Fruit fly (Drosophila melanogaster) whole organism, pupa: ENCODE results near the gene Prosbeta2R1.

Source experiments
- CG10348 ChIP-seq: fragments of 200-800 bp; sonication (Bioruptor generic); IDR thresholded peaks from 2 replicates; pipeline ENCODE4 v1.3.6; 2022; ENCODE audit warnings: missing biosample characterization, missing genetic modification characterization
- CG12605 ChIP-seq: fragments of 200-800 bp; sonication (Bioruptor generic); IDR thresholded peaks from 2 replicates; pipeline ENCODE4 v1.3.6; 2022; ENCODE audit warnings: missing biosample characterization, missing genetic modification characterization
- CG13204 ChIP-seq: fragments of 200-800 bp; sonication (Bioruptor generic); optimal IDR thresholded peaks from 2 replicates; lab custom pipeline; 2018; ENCODE audit warnings: missing biosample characterization, mild to moderate bottlenecking, missing genetic modification characterization, moderate library complexity
- CG14655 ChIP-seq: fragments of 200-800 bp; sonication (Bioruptor generic); optimal IDR thresholded peaks from 3 replicates; lab custom pipeline; 2017; ENCODE audit warnings: mild to moderate bottlenecking, missing biosample characterization, missing genetic modification reagents, missing genetic modification characterization
- CG15710 ChIP-seq: fragments of 200-800 bp; sonication (Bioruptor generic); optimal IDR thresholded peaks from 2 replicates; lab custom pipeline; 2018; ENCODE audit warnings: missing biosample characterization, mild to moderate bottlenecking, missing genetic modification characterization, moderate library complexity
- CG17806 ChIP-seq: fragments of 200-800 bp; sonication (Bioruptor generic); optimal IDR thresholded peaks from 2 replicates; lab custom pipeline; 2018; ENCODE audit warnings: missing biosample characterization, mild to moderate bottlenecking, missing genetic modification characterization, moderate library complexity
- CG32121 ChIP-seq: fragments of 200-800 bp; sonication (Bioruptor generic); IDR thresholded peaks from 2 replicates; pipeline ENCODE4 v1.3.6; 2022; ENCODE audit warnings: missing biosample characterization, missing genetic modification characterization
- CG34367 ChIP-seq: fragments of 200-800 bp; sonication (Bioruptor generic); optimal IDR thresholded peaks from 2 replicates; lab custom pipeline; 2018; ENCODE audit warnings: missing biosample characterization, mild to moderate bottlenecking, missing genetic modification characterization
- CG4496 ChIP-seq: fragments of 200-800 bp; sonication (Bioruptor generic); IDR thresholded peaks from 3 replicates; pipeline ENCODE4 v1.3.6; 2022; ENCODE audit warnings: missing biosample characterization, missing genetic modification characterization
- CG8159 ChIP-seq: fragments of 200-800 bp; sonication (Bioruptor generic); optimal IDR thresholded peaks from 3 replicates; lab custom pipeline; 2018; ENCODE audit warnings: missing biosample characterization, mild to moderate bottlenecking, missing genetic modification characterization, moderate library complexity
- CG8301 ChIP-seq: fragments of 200-800 bp; sonication (Bioruptor generic); optimal IDR thresholded peaks from 2 replicates; lab custom pipeline; 2018; ENCODE audit warnings: missing biosample characterization, mild to moderate bottlenecking, missing genetic modification characterization
- CG9948 ChIP-seq: fragments of 200-800 bp; sonication (Bioruptor generic); optimal IDR thresholded peaks from 2 replicates; lab custom pipeline; 2018; ENCODE audit warnings: missing biosample characterization, mild to moderate bottlenecking, missing genetic modification characterization, moderate library complexity
- D1 ChIP-seq: fragments of 200-800 bp; sonication (Bioruptor generic); optimal IDR thresholded peaks from 2 replicates; lab custom pipeline; 2018; ENCODE audit warnings: missing biosample characterization, mild to moderate bottlenecking, missing genetic modification characterization, moderate library complexity
- EcR ChIP-seq: fragments of 200-800 bp; sonication (Bioruptor generic); optimal IDR thresholded peaks from 3 replicates; lab custom pipeline; 2019; ENCODE audit warnings: missing biosample characterization, missing genetic modification characterization, mild to moderate bottlenecking, moderate library complexity, missing genetic modification reagents
- Ets98B ChIP-seq: fragments of 200-800 bp; sonication (Bioruptor generic); IDR thresholded peaks from 2 replicates; pipeline ENCODE4 v1.3.6; 2022; ENCODE audit warnings: missing biosample characterization, missing genetic modification characterization
- Pif1A ChIP-seq: fragments of 200-800 bp; sonication (Bioruptor generic); optimal IDR thresholded peaks from 3 replicates; lab custom pipeline; 2016; ENCODE audit warnings: missing biosample characterization, missing genetic modification characterization
- Pif1B ChIP-seq: fragments of 200-800 bp; sonication (Bioruptor generic); optimal IDR thresholded peaks from 3 replicates; lab custom pipeline; 2016; ENCODE audit warnings: missing biosample characterization, missing genetic modification characterization
- Snoo ChIP-seq: fragments of 200-800 bp; sonication (Bioruptor generic); optimal IDR thresholded peaks from 3 replicates; lab custom pipeline; 2017; ENCODE audit warnings: missing biosample characterization, mild to moderate bottlenecking, missing genetic modification characterization, inconsistent platforms
- fd96Ca ChIP-seq: fragments of 200-800 bp; sonication (Bioruptor generic); IDR thresholded peaks from 3 replicates; pipeline ENCODE4 v1.3.6; 2022; ENCODE audit warnings: missing biosample characterization, missing genetic modification characterization
- gl ChIP-seq: fragments of 200-800 bp; sonication (Bioruptor generic); optimal IDR thresholded peaks from 2 replicates; lab custom pipeline; 2018; ENCODE audit warnings: missing biosample characterization, mild to moderate bottlenecking, missing genetic modification characterization
- rn ChIP-seq: fragments of 200-800 bp; sonication (Bioruptor generic); IDR thresholded peaks from 2 replicates; pipeline ENCODE4 v1.3.6; 2022; ENCODE audit warnings: missing biosample characterization, missing genetic modification characterization

Prosbeta2R1 gene

dm6 chrX:5815720-5816119 lies 7.0 kb downstream of the Prosbeta2R1 start, which contains the start of gene AgmNAT:
Gene AgmNAT, minus strand, starts transcription at chrX:5815820.
- TF ChIP-seq CG4496 (GFP tag; lab: Robert Waterston, UW) (no peak), gl (tag; lab: Kevin White, UChicago) (no peak)
- TF ChIP-seq, all 21 proteins: peak for 0

dm6 chrX:5817191-5817590 lies 8.4 kb downstream of the Prosbeta2R1 start:
- TF ChIP-seq CG9948 (tag; lab: Kevin White, UChicago) (no peak), Pif1B (GFP tag; lab: Kevin White, UChicago) (no peak), CG10348 (GFP tag; lab: Robert Waterston, UW) (no peak), EcR (GFP tag; lab: Kevin White, UChicago) (no peak), CG17806 (tag; lab: Kevin White, UChicago) (no peak), CG13204 (GFP tag; lab: Kevin White, UChicago) (no peak), CG8301 (tag; lab: Kevin White, UChicago) (no peak)

- TF ChIP-seq CG12605 (no peak), Ets98B (GFP tag; lab: Robert Waterston, UW) (no peak)
These were observed 9.7 kb downstream of the Prosbeta2R1 start, which contains the start of gene CG15765 for dm6 chrX:5818428-5818827. Gene CG15765, plus strand, starts transcription at chrX:5818559.

- TF ChIP-seq EcR (GFP tag; lab: Kevin White, UChicago): no peak
- no peak for TF ChIP-seq fd96Ca (GFP tag; lab: Robert Waterston, UW)
- TF ChIP-seq CG4496 (GFP tag; lab: Robert Waterston, UW): 0 out of 3 replicates have a peak, but pooled peaks have one; percentile 15
- TF ChIP-seq, all 21 proteins: peak for 1
These were observed 11.2 kb downstream of the Prosbeta2R1 start for dm6 chrX:5819972-5820371.

- TF ChIP-seq CG4496 (GFP tag; lab: Robert Waterston, UW): no peak
- no peak for TF ChIP-seq CG10348 (GFP tag; lab: Robert Waterston, UW)
- no peak for TF ChIP-seq Pif1A (GFP tag; lab: Kevin White, UChicago)
- no peak for TF ChIP-seq CG32121 (GFP tag; lab: Robert Waterston, UW)
- no peak for TF ChIP-seq Snoo (tag; lab: Kevin White, UChicago)
- no peak for TF ChIP-seq gl (tag; lab: Kevin White, UChicago)
- TF ChIP-seq rn: no peak
- TF ChIP-seq CG8301 (tag; lab: Kevin White, UChicago): no peak
- no peak for TF ChIP-seq Pif1B (GFP tag; lab: Kevin White, UChicago)
- TF ChIP-seq CG34367 (tag; lab: Kevin White, UChicago): no peak
- no peak for TF ChIP-seq CG9948 (tag; lab: Kevin White, UChicago)
- TF ChIP-seq CG17806 (tag; lab: Kevin White, UChicago): no peak
- TF ChIP-seq CG14655: no peak
- TF ChIP-seq Ets98B (GFP tag; lab: Robert Waterston, UW): no peak
These were observed 31.0 kb downstream of the Prosbeta2R1 start for dm6 chrX:5839737-5840136.

dm6 chrX:5844980-5845379 lies 36.2 kb downstream of the Prosbeta2R1 start, which contains the start of gene CG12729:
Gene CG12729, plus strand, starts transcription at chrX:5845280.
- TF ChIP-seq Snoo (tag; lab: Kevin White, UChicago): no peak
- TF ChIP-seq rn: no peak
- TF ChIP-seq CG34367 (tag; lab: Kevin White, UChicago): no peak
- TF ChIP-seq D1 (tag; lab: Kevin White, UChicago): no peak
- no peak for TF ChIP-seq gl (tag; lab: Kevin White, UChicago)
- TF ChIP-seq CG8159 (tag; lab: Kevin White, UChicago): no peak
- no peak for TF ChIP-seq Ets98B (GFP tag; lab: Robert Waterston, UW)
- no peak for TF ChIP-seq CG9948 (tag; lab: Kevin White, UChicago)
- no peak for TF ChIP-seq CG8301 (tag; lab: Kevin White, UChicago)
- no peak for TF ChIP-seq CG17806 (tag; lab: Kevin White, UChicago)
- TF ChIP-seq CG14655: no peak
- no peak for TF ChIP-seq Pif1A (GFP tag; lab: Kevin White, UChicago)
- TF ChIP-seq CG13204 (GFP tag; lab: Kevin White, UChicago): no peak
- no peak for TF ChIP-seq CG12605
- TF ChIP-seq CG10348 (GFP tag; lab: Robert Waterston, UW): no peak
- no peak for TF ChIP-seq CG32121 (GFP tag; lab: Robert Waterston, UW)
- no peak for TF ChIP-seq CG15710 (tag; lab: Kevin White, UChicago)
- TF ChIP-seq Pif1B (GFP tag; lab: Kevin White, UChicago): no peak
- TF ChIP-seq CG4496 (GFP tag; lab: Robert Waterston, UW): no peak
- no peak for TF ChIP-seq fd96Ca (GFP tag; lab: Robert Waterston, UW)

- TF ChIP-seq CG13204 (GFP tag; lab: Kevin White, UChicago): no peak
- TF ChIP-seq CG4496 (GFP tag; lab: Robert Waterston, UW): no peak
- no peak for TF ChIP-seq CG12605
- TF ChIP-seq fd96Ca (GFP tag; lab: Robert Waterston, UW): no peak
- TF ChIP-seq CG9948 (tag; lab: Kevin White, UChicago): no peak
- no peak for TF ChIP-seq CG34367 (tag; lab: Kevin White, UChicago)
- TF ChIP-seq Ets98B (GFP tag; lab: Robert Waterston, UW): no peak
- no peak for TF ChIP-seq EcR (GFP tag; lab: Kevin White, UChicago)
These were observed 38.8 kb downstream of the Prosbeta2R1 start for dm6 chrX:5847544-5847943.
